ENCODE assay signal across 1 worm cellular context in the genomic region with DNA sequence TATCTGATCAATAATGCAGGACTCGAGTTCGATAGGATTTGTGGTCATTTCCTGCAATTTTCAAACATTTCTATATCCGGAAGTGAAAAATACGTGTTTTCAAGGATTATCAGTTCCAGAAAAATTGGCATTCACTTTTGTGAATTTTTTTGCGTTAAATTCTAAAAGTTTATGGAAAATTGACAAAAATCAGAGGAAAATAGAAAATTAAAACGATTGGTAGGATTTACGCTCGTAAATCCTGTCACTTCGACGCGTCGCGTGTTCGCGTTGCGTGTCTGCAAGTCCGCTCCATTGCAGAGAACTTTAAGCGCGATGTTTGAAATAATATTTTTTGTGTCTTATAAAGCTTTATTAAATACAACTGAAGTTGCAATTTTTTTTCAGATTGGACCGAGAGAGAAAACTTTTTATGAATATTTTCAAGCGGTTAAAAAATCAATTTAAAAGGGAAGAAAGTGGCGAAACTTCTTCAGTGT.
TF ChIP-seq lines count a peak whose summit lies in the region.

A gene (minus strand): TSS at position 51 of the 479 bp plus-strand sequence.

TF ChIP-seq in whole organism, L1 larva, 84 proteins besides CTCF, POLR2A, EP300 and RAD21 (continued from another document):
- TF ChIP-seq nhr-84 (tag; optimal IDR thresholded peaks at IDR 0.05; lab: Kevin White, UChicago) = no peak
- peak; percentile 98 for TF ChIP-seq unc-130 (tag; optimal IDR thresholded peaks at IDR 0.05; lab: Kevin White, UChicago)
- TF ChIP-seq lin-13 (GFP tag; optimal IDR thresholded peaks at IDR 0.05; lab: Kevin White, UChicago) = peak; percentile 91
- TF ChIP-seq pax-3 (tag; optimal IDR thresholded peaks at IDR 0.05; lab: Kevin White, UChicago) = peak; percentile 29
- TF ChIP-seq unc-86 (tag; optimal IDR thresholded peaks at IDR 0.05; lab: Kevin White, UChicago) = peak; percentile 59
